Fruit fly (Drosophila melanogaster) whole organism, prepupa: Measurements from ENCODE around the gene Rpn12R.

Source experiments
- CG11762 ChIP-seq: fragments of 200-800 bp; sonication (Bioruptor generic); optimal IDR thresholded peaks from 3 replicates; lab custom pipeline; 2016; ENCODE audit warnings: missing biosample characterization, missing genetic modification characterization; ENCODE audit not compliant: insufficient read depth
- CG6276 ChIP-seq: fragments of 200-800 bp; sonication (Bioruptor generic); optimal IDR thresholded peaks from 2 replicates; lab custom pipeline; 2017; ENCODE audit warnings: missing biosample characterization, mild to moderate bottlenecking, missing genetic modification characterization
- CG8119 ChIP-seq: fragments of 200-800 bp; sonication (Bioruptor generic); IDR thresholded peaks from 3 replicates; pipeline ENCODE4 v1.3.6; 2022; ENCODE audit warnings: missing biosample characterization, missing genetic modification characterization
- Hr39 ChIP-seq: fragments of 200-800 bp; sonication (Bioruptor generic); optimal IDR thresholded peaks from 2 replicates; lab custom pipeline; 2016; ENCODE audit warnings: missing biosample characterization, missing genetic modification characterization
- Hr4 ChIP-seq: fragments of 200-800 bp; sonication (Bioruptor generic); optimal IDR thresholded peaks from 3 replicates; lab custom pipeline; 2016; ENCODE audit warnings: missing biosample characterization, missing genetic modification characterization
- Met ChIP-seq: fragments of 200-800 bp; sonication (Bioruptor generic); optimal IDR thresholded peaks from 3 replicates; lab custom pipeline; 2016; ENCODE audit warnings: missing biosample characterization, missing genetic modification characterization
- OdsH ChIP-seq: fragments of 200-800 bp; sonication (Bioruptor generic); optimal IDR thresholded peaks from 3 replicates; lab custom pipeline; 2016; ENCODE audit warnings: missing biosample characterization, missing genetic modification characterization
- salr ChIP-seq, 2 experiments: fragments of 200-800 bp; sonication (Bioruptor generic); optimal IDR thresholded peaks; 3 replicates each; lab custom pipeline; 2016 to 2018; ENCODE audit warnings: missing biosample characterization in 2 of 2, missing genetic modification characterization in 2 of 2, mild to moderate bottlenecking in 1 of 2
- vri ChIP-seq: fragments of 200-800 bp; sonication (Bioruptor generic); optimal IDR thresholded peaks from 3 replicates; lab custom pipeline; 2016; ENCODE audit warnings: missing biosample characterization, mild to moderate bottlenecking, missing genetic modification characterization

- TF ChIP-seq Hr39 (no peak), CG8119 (no peak), vri (no peak), Met (no peak), CG6276 (no peak), salr (GFP tag; optimal IDR thresholded peaks at IDR 0.05; lab: Kevin White, UChicago) (no peak), Hr4 (no peak), OdsH (GFP tag; lab: Kevin White, UChicago) (no peak), CG11762 (no peak)
These were observed 36.9 kb upstream of the Rpn12R start for dm6 chr3L:15079278-15079677.
